Worm (Caenorhabditis elegans): ENCODE results near the gene srh-136.

srh-136 gene

DNA sequence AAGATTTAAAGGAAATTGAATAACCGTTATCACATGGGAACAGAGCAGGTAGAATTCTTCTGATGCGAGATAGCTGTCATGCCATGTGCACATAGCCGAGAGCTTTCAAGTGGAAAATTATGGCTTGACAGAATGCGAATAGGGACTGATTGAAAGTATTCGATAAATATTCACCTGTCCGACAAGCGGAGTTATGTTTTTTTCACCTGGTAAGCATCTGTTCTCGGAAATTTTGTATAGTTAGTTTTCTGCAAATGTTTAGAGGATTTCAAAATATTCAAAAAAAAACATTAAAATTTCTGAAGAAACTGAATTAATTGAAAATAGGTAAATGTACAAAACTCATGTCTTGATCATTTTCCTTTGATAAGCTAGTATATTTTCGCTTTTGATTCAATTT lies at the start of gene srh-136:
Gene srh-136, minus strand, starts transcription at position 93 of the 400 bp plus-strand sequence.
- TF ChIP-seq tbx-37 (GFP tag; conservative IDR thresholded peaks at IDR 0.05) (no peak), ceh-13 (GFP tag; optimal IDR thresholded peaks at IDR 0.05) (no peak), tra-4 (tag; optimal IDR thresholded peaks at IDR 0.05) (no peak), scrt-1 (GFP tag; IDR thresholded peaks at IDR 0.05) (no peak), flt-1 (GFP tag; IDR thresholded peaks at IDR 0.05) (no peak), ama-1 (optimal IDR thresholded peaks at IDR 0.05) (no peak), F13C5.2 (tag; optimal IDR thresholded peaks at IDR 0.05) (no peak), ceh-36 (tag; optimal IDR thresholded peaks at IDR 0.05) (no peak), tbx-11 (GFP tag; IDR thresholded peaks at IDR 0.05) (no peak), hmg-4 (GFP tag; optimal IDR thresholded peaks at IDR 0.05) (no peak), sea-1 (GFP tag; conservative IDR thresholded peaks at IDR 0.05) (no peak), hnd-1 (tag; optimal IDR thresholded peaks at IDR 0.05) (no peak), hmbx-1 (tag; optimal IDR thresholded peaks at IDR 0.05) (no peak)

- no peak for TF ChIP-seq aly-1 (tag; optimal IDR thresholded peaks at IDR 0.05)
- no peak for TF ChIP-seq hmbx-1 (tag; optimal IDR thresholded peaks at IDR 0.05)
- TF ChIP-seq tra-4 (tag; optimal IDR thresholded peaks at IDR 0.05): no peak
- TF ChIP-seq F13C5.2 (tag; optimal IDR thresholded peaks at IDR 0.05): no peak
- no peak for TF ChIP-seq ama-1 (optimal IDR thresholded peaks at IDR 0.05)
- no peak for TF ChIP-seq ets-7 (tag; optimal IDR thresholded peaks at IDR 0.05)
Observed at ce11 chrV:16540657-16541056, 43.3 kb upstream of the srh-136 start.

DNA sequence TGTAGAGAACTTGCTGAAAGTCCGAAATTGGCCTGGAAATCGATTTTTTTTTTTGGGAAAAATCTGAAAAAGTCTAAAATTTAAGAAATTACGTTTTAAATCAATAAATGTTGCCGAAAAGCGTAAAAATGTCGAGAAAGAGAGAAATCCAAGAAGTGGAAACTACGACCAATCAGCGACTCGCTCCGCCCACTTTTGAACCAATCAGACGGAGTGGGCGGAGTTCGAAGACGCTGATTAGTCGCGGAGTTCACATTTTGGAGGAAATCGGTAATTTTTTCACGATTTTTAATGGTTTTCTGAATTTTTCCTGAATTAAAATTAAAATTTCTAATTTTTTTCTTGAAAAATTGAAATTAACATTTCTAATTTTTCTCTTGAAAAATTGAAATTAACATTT lies 42.3 kb upstream of the srh-136 start:
- TF ChIP-seq ets-7 (tag; optimal IDR thresholded peaks at IDR 0.05) (no peak), scrt-1 (GFP tag; IDR thresholded peaks at IDR 0.05) (no peak), hnd-1 (tag; optimal IDR thresholded peaks at IDR 0.05) (no peak), ama-1 (optimal IDR thresholded peaks at IDR 0.05) (no peak), flt-1 (GFP tag; IDR thresholded peaks at IDR 0.05) (no peak), pes-1 (GFP tag; IDR thresholded peaks at IDR 0.05) (no peak), hmg-4 (GFP tag; optimal IDR thresholded peaks at IDR 0.05) (no peak), hmbx-1 (tag; optimal IDR thresholded peaks at IDR 0.05) (no peak), tra-4 (tag; optimal IDR thresholded peaks at IDR 0.05) (no peak), B0310.2 (tag; optimal IDR thresholded peaks at IDR 0.05) (no peak), ceh-36 (tag; optimal IDR thresholded peaks at IDR 0.05) (no peak), aly-1 (tag; optimal IDR thresholded peaks at IDR 0.05) (no peak), tbx-11 (GFP tag; IDR thresholded peaks at IDR 0.05) (no peak), tbx-37 (GFP tag; conservative IDR thresholded peaks at IDR 0.05) (no peak), ceh-13 (GFP tag; optimal IDR thresholded peaks at IDR 0.05) (no peak), sea-1 (GFP tag; conservative IDR thresholded peaks at IDR 0.05) (no peak)

ce11 chrV:16537908-16538446 lies 40.6 kb upstream of the srh-136 start, which contains the start of gene Y32B12B.2:
Y32B12B.2 (plus strand) TSS chrV:16538396.
- TF ChIP-seq tbx-37 (GFP tag; conservative IDR thresholded peaks at IDR 0.05): no peak
- TF ChIP-seq pes-1 (GFP tag; IDR thresholded peaks at IDR 0.05): no peak
- no peak for TF ChIP-seq ets-7 (tag; optimal IDR thresholded peaks at IDR 0.05)
- no peak for TF ChIP-seq ama-1 (optimal IDR thresholded peaks at IDR 0.05)

- TF ChIP-seq hmbx-1 (tag; optimal IDR thresholded peaks at IDR 0.05) (no peak), pes-1 (GFP tag; IDR thresholded peaks at IDR 0.05) (no peak), tbx-11 (GFP tag; IDR thresholded peaks at IDR 0.05) (no peak), sea-1 (GFP tag; conservative IDR thresholded peaks at IDR 0.05) (no peak), ceh-13 (GFP tag; optimal IDR thresholded peaks at IDR 0.05) (no peak)
Observed at ce11 chrV:16536701-16537100, 39.3 kb upstream of the srh-136 start, which contains the start of gene Y32B12B.1. Y32B12B.1 (plus strand) TSS chrV:16537001.

- TF ChIP-seq ets-7 (tag; optimal IDR thresholded peaks at IDR 0.05) (no peak), aly-1 (tag; optimal IDR thresholded peaks at IDR 0.05) (no peak), hmg-4 (GFP tag; optimal IDR thresholded peaks at IDR 0.05) (no peak), tbx-11 (GFP tag; IDR thresholded peaks at IDR 0.05) (no peak), ama-1 (optimal IDR thresholded peaks at IDR 0.05) (no peak)
Observed at ce11 chrV:16535172-16535571, 37.8 kb upstream of the srh-136 start, which contains the start of gene Y32B12B.8. Y32B12B.8 (plus strand) TSS chrV:16535472.

DNA sequence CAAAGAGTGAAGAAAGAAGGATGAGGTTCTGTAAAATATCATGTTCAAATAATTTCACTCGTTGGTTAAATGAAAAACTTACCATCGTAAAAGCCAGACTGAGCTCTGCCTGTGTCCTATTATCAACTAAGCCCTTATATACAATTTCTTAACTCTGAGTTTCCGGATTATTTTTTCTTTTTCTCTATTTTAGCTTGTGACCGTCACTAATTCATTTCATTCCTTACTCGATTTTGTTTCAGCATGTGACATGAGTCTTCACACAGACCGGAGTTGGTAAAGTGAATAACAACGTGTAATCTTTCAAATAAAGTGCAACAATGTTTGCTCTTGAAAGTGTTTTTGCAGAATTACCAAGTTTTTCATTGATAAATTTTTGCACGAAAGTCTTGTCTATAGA lies 36.6 kb upstream of the srh-136 start, which contains the start of gene cpr-2:
Gene cpr-2, minus strand, starts transcription at position 101 of the 400 bp plus-strand sequence.
- TF ChIP-seq sea-1 (GFP tag; conservative IDR thresholded peaks at IDR 0.05) (no peak), scrt-1 (GFP tag; IDR thresholded peaks at IDR 0.05) (no peak), flt-1 (GFP tag; IDR thresholded peaks at IDR 0.05) (no peak), B0310.2 (tag; optimal IDR thresholded peaks at IDR 0.05) (no peak), hmg-4 (GFP tag; optimal IDR thresholded peaks at IDR 0.05) (no peak), ets-7 (tag; optimal IDR thresholded peaks at IDR 0.05) (no peak), hnd-1 (tag; optimal IDR thresholded peaks at IDR 0.05) (no peak)

ce11 chrV:16527796-16528195 lies 30.4 kb upstream of the srh-136 start, which contains the start of gene F36D3.16:
F36D3.16 (plus strand) TSS chrV:16528096.
- TF ChIP-seq scrt-1 (GFP tag; IDR thresholded peaks at IDR 0.05) (no peak), F13C5.2 (tag; optimal IDR thresholded peaks at IDR 0.05) (no peak), ceh-36 (tag; optimal IDR thresholded peaks at IDR 0.05) (no peak), hmbx-1 (tag; optimal IDR thresholded peaks at IDR 0.05) (no peak), B0310.2 (tag; optimal IDR thresholded peaks at IDR 0.05) (no peak), tbx-11 (GFP tag; IDR thresholded peaks at IDR 0.05) (no peak), hnd-1 (tag; optimal IDR thresholded peaks at IDR 0.05) (no peak), ama-1 (optimal IDR thresholded peaks at IDR 0.05) (no peak), sea-1 (GFP tag; conservative IDR thresholded peaks at IDR 0.05) (no peak), ceh-13 (GFP tag; optimal IDR thresholded peaks at IDR 0.05) (no peak), tra-4 (tag; optimal IDR thresholded peaks at IDR 0.05) (no peak), tbx-37 (GFP tag; conservative IDR thresholded peaks at IDR 0.05) (no peak), flt-1 (GFP tag; IDR thresholded peaks at IDR 0.05) (no peak), ets-7 (tag; optimal IDR thresholded peaks at IDR 0.05) (no peak), aly-1 (tag; optimal IDR thresholded peaks at IDR 0.05) (no peak), pes-1 (GFP tag; IDR thresholded peaks at IDR 0.05) (no peak), hmg-4 (GFP tag; optimal IDR thresholded peaks at IDR 0.05) (no peak)

All from whole organism, early embryonic.